Fruit fly (Drosophila melanogaster): ENCODE data around the gene CG10300.

CG10300 gene

dm6 chr3R:23734573-23735404 lies 23.5 kb downstream of the CG10300 start:
- TF ChIP-seq CG17801 (GFP tag; optimal IDR thresholded peaks at IDR 0.05; ENCODE audit: partially characterized antibody): no peak

- TF ChIP-seq CG17801 (GFP tag; optimal IDR thresholded peaks at IDR 0.05; ENCODE audit: partially characterized antibody): no peak
Observed at dm6 chr3R:23735648-23736047, 24.3 kb downstream of the CG10300 start.

dm6 chr3R:23736365-23736764 lies 25.0 kb downstream of the CG10300 start:
- TF ChIP-seq CG17801 (GFP tag; optimal IDR thresholded peaks at IDR 0.05; ENCODE audit: partially characterized antibody): no peak

dm6 chr3R:23737676-23738574 lies 26.6 kb downstream of the CG10300 start:
- no peak for TF ChIP-seq CG17801 (GFP tag; optimal IDR thresholded peaks at IDR 0.05; ENCODE audit: partially characterized antibody)

- no peak for TF ChIP-seq CG17801 (GFP tag; optimal IDR thresholded peaks at IDR 0.05; ENCODE audit: partially characterized antibody)
Observed at dm6 chr3R:23740968-23741367, 29.6 kb downstream of the CG10300 start.

dm6 chr3R:23747446-23747845 lies 36.1 kb downstream of the CG10300 start:
- no peak for TF ChIP-seq CG17801 (GFP tag; optimal IDR thresholded peaks at IDR 0.05; ENCODE audit: partially characterized antibody)

- peak; percentile 59 for TF ChIP-seq CG17801 (GFP tag; optimal IDR thresholded peaks at IDR 0.05; ENCODE audit: partially characterized antibody)
Observed at dm6 chr3R:23752728-23753127, 41.4 kb downstream of the CG10300 start, which contains the start of the genes RanBP3 and Rpt5. RanBP3 (minus strand) TSS chr3R:23752834. Rpt5 (plus strand) TSS chr3R:23752876.

- peak; percentile 95 for TF ChIP-seq CG17801 (GFP tag; optimal IDR thresholded peaks at IDR 0.05; ENCODE audit: partially characterized antibody)
Observed at dm6 chr3R:23757912-23758607, 46.7 kb downstream of the CG10300 start, which contains the start of the genes PTPMT1 and Hrd3. PTPMT1 (plus strand) TSS chr3R:23758339. Hrd3 (minus strand) TSS chr3R:23758557.

- TF ChIP-seq CG17801 (GFP tag; optimal IDR thresholded peaks at IDR 0.05; ENCODE audit: partially characterized antibody): peak; percentile 46
Observed at dm6 chr3R:23760219-23761018, 49.1 kb downstream of the CG10300 start, which contains the start of gene SdhD. SdhD (minus strand) TSS chr3R:23760600.

Data from ovary, adult (tissue).